Worm (Caenorhabditis elegans): ENCODE results near the gene srh-293.

The srh-293 gene

ce11 chrV:15865839-15866238 is at the start of gene srh-293:
TSS of gene srh-293 (plus strand) at chrV:15866139.
- TF ChIP-seq nhr-85 (tag) (no peak), sox-4 (tag; optimal IDR thresholded peaks at IDR 0.05) (no peak), sptf-1 (tag; optimal IDR thresholded peaks at IDR 0.05) (no peak), unc-130 (tag; optimal IDR thresholded peaks at IDR 0.05) (no peak), lir-3 (tag; optimal IDR thresholded peaks at IDR 0.05; ENCODE audit: poor library complexity) (no peak), fkh-10 (GFP tag; optimal IDR thresholded peaks at IDR 0.05) (no peak), tbx-2 (tag; optimal IDR thresholded peaks at IDR 0.05) (no peak), ztf-4 (tag; optimal IDR thresholded peaks at IDR 0.05) (no peak), zip-4 (GFP tag; optimal IDR thresholded peaks at IDR 0.05) (no peak)

ce11 chrV:15817746-15818145 is 48.2 kb upstream of the srh-293 start, which contains the start of gene abf-3:
TSS of gene abf-3 (minus strand) at chrV:15817846.
- TF ChIP-seq rnt-1 (tag; optimal IDR thresholded peaks at IDR 0.05) (no peak), fkh-4 (tag; optimal IDR thresholded peaks at IDR 0.05; ENCODE audit: borderline replicate concordance) (no peak), lin-39 (tag; optimal IDR thresholded peaks at IDR 0.05) (no peak), ztf-4 (tag; optimal IDR thresholded peaks at IDR 0.05) (no peak), nhr-77 (tag; optimal IDR thresholded peaks at IDR 0.05) (no peak), dpl-1 (GFP tag; optimal IDR thresholded peaks at IDR 0.05) (no peak), vab-15 (tag; optimal IDR thresholded peaks at IDR 0.05) (no peak), lir-3 (tag; optimal IDR thresholded peaks at IDR 0.05; ENCODE audit: poor library complexity) (no peak), lin-14 (GFP tag; optimal IDR thresholded peaks at IDR 0.05) (no peak), nhr-84 (tag; optimal IDR thresholded peaks at IDR 0.05) (no peak), snu-23 (GFP tag; optimal IDR thresholded peaks at IDR 0.05) (no peak), skn-1 (tag; optimal IDR thresholded peaks at IDR 0.05) (no peak), ztf-11 (tag; optimal IDR thresholded peaks at IDR 0.05) (no peak), unc-62 (GFP tag; optimal IDR thresholded peaks at IDR 0.05) (no peak), nhr-28 (tag; optimal IDR thresholded peaks at IDR 0.05) (no peak), Y116A8C.19 (tag; optimal IDR thresholded peaks at IDR 0.05; ENCODE audit: borderline replicate concordance) (no peak), fkh-10 (GFP tag; optimal IDR thresholded peaks at IDR 0.05) (no peak), efl-1 (optimal IDR thresholded peaks at IDR 0.05) (no peak), efl-1 (GFP tag; optimal IDR thresholded peaks at IDR 0.05 in 1 of 2) (no peak)

ce11 chrV:15819983-15820382 is 46.0 kb upstream of the srh-293 start, which contains the start of gene srbc-48:
TSS of gene srbc-48 (plus strand) at chrV:15820283.
- TF ChIP-seq zip-4 (GFP tag; optimal IDR thresholded peaks at IDR 0.05) = no peak
- no peak for TF ChIP-seq isw-1 (GFP tag; IDR thresholded peaks at IDR 0.05)
- no peak for TF ChIP-seq nhr-237 (tag; optimal IDR thresholded peaks at IDR 0.05)
- no peak for TF ChIP-seq hlh-17 (GFP tag; optimal IDR thresholded peaks at IDR 0.05; ENCODE audit: borderline replicate concordance)
- TF ChIP-seq unc-86 (tag; optimal IDR thresholded peaks at IDR 0.05) = no peak
- no peak for TF ChIP-seq grh-1 (GFP tag; IDR thresholded peaks at IDR 0.05)
- TF ChIP-seq zag-1 (tag; optimal IDR thresholded peaks at IDR 0.05) = no peak
- no peak for TF ChIP-seq unc-98 (GFP tag; IDR thresholded peaks at IDR 0.05)
- TF ChIP-seq vab-15 (tag; optimal IDR thresholded peaks at IDR 0.05) = no peak
- TF ChIP-seq ceh-82 (tag; optimal IDR thresholded peaks at IDR 0.05) = no peak
- no peak for TF ChIP-seq sptf-1 (tag; optimal IDR thresholded peaks at IDR 0.05)
- no peak for TF ChIP-seq ztf-11 (tag; optimal IDR thresholded peaks at IDR 0.05)

- TF ChIP-seq C04F5.9 (tag; optimal IDR thresholded peaks at IDR 0.05) = no peak
- TF ChIP-seq efl-1 (optimal IDR thresholded peaks at IDR 0.05) = no peak
- peak in 1 of 2 experiments; percentile 42 for TF ChIP-seq efl-1 (GFP tag; optimal IDR thresholded peaks at IDR 0.05 in 1 of 2)
These were observed 44.5 kb upstream of the srh-293 start, which contains the start of gene srbc-49 for ce11 chrV:15821398-15821797. TSS of gene srbc-49 (plus strand) at chrV:15821698.

ce11 chrV:15824866-15825265 is 41.1 kb upstream of the srh-293 start, which contains the start of gene srbc-50:
TSS of gene srbc-50 (minus strand) at chrV:15824966.
- TF ChIP-seq ceh-8 (GFP tag; optimal IDR thresholded peaks at IDR 0.05) = no peak
- TF ChIP-seq nhr-28 (tag; optimal IDR thresholded peaks at IDR 0.05) = no peak
- no peak for TF ChIP-seq grh-1 (GFP tag; IDR thresholded peaks at IDR 0.05)
- no peak for TF ChIP-seq lin-39 (tag; optimal IDR thresholded peaks at IDR 0.05)
- TF ChIP-seq nhr-20 (tag; optimal IDR thresholded peaks at IDR 0.05) = no peak
- TF ChIP-seq jun-1 (tag; optimal IDR thresholded peaks at IDR 0.05) = no peak
- no peak for TF ChIP-seq dsc-1 (tag; optimal IDR thresholded peaks at IDR 0.05)
- no peak for TF ChIP-seq Y116A8C.19 (tag; optimal IDR thresholded peaks at IDR 0.05; ENCODE audit: borderline replicate concordance)
- TF ChIP-seq vab-15 (tag; optimal IDR thresholded peaks at IDR 0.05) = no peak
